Worm (Caenorhabditis elegans): ENCODE data around the gene F07G11.2.

DNA sequence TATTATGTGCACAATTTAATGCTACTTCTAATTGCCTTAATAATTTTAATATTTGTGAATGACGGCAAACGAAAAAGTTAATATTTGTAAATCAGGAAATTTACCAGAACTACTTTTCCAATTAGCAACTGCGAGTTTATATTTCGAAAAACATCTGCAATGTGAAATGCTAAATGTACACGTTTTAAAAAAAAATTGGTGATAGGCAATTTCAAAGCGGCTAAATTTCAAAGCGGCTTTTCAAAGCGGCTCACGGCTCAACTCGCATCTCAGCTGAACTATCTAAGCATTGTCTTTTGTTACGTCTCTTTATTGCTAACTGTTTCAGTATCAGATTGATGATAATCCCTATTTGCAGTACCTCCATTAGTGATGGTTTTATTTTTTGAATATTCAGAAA lies 35.2 kb downstream of the F07G11.2 start, which contains the start of gene srh-187:
- TF ChIP-seq flt-1 (GFP tag; IDR thresholded peaks at IDR 0.05) (no peak), tab-1 (GFP tag; IDR thresholded peaks at IDR 0.05) (no peak)
